Fruit fly (Drosophila melanogaster): Measurements from ENCODE around the gene sloth1.

- TF ChIP-seq cnc (optimal IDR thresholded peaks at IDR 0.05) (no peak), CG33017 (tag; optimal IDR thresholded peaks at IDR 0.05) (no peak), Crg-1 (GFP tag; optimal IDR thresholded peaks at IDR 0.05) (peak; percentile 29), tj (GFP tag; optimal IDR thresholded peaks at IDR 0.05) (no peak), CG1620 (GFP tag; optimal IDR thresholded peaks at IDR 0.05) (no peak), ovo (GFP tag; optimal IDR thresholded peaks at IDR 0.05) (no peak), Hr96 (GFP tag; optimal IDR thresholded peaks at IDR 0.05) (no peak), cic (GFP tag; optimal IDR thresholded peaks at IDR 0.05) (no peak), kay (GFP tag; ENCODE audit: borderline replicate concordance) (peak; percentile 54), CG12768 (GFP tag; optimal IDR thresholded peaks at IDR 0.05) (no peak)
Measured at dm6 chrX:6994473-6995179, 16.5 kb upstream of the sloth1 start.

Data from whole organism, adult.